Fruit fly (Drosophila melanogaster) whole organism, embryonic: ENCODE data around the gene Cyp4d20.

ENCODE experiments used
- BtbVII ChIP-seq: fragments of 200-800 bp; sonication (Bioruptor generic); optimal IDR thresholded peaks from 3 replicates; lab custom pipeline; 2017; ENCODE audit warnings: missing biosample characterization, mild to moderate bottlenecking, missing genetic modification characterization
- CG10267 ChIP-seq: fragments of 200-800 bp; sonication (Bioruptor generic); optimal IDR thresholded peaks from 2 replicates; lab custom pipeline; 2018; ENCODE audit warnings: missing biosample characterization, mild to moderate bottlenecking, missing genetic modification characterization, moderate library complexity
- CG10979 ChIP-seq: fragments of 200-800 bp; sonication (Bioruptor generic); optimal IDR thresholded peaks from 2 replicates; lab custom pipeline; 2018; ENCODE audit warnings: missing biosample characterization, mild to moderate bottlenecking, missing genetic modification characterization, moderate library complexity
- CG11504 ChIP-seq: fragments of 200-800 bp; sonication (Bioruptor generic); optimal IDR thresholded peaks from 3 replicates; lab custom pipeline; 2019; ENCODE audit warnings: missing biosample characterization, mild to moderate bottlenecking, missing genetic modification characterization, moderate library complexity
- CG12104 ChIP-seq: fragments of 200-800 bp; sonication (Bioruptor generic); optimal IDR thresholded peaks from 3 replicates; lab custom pipeline; 2016; ENCODE audit warnings: missing biosample characterization, missing genetic modification characterization
- CG1233 ChIP-seq: fragments of 200-800 bp; sonication (Bioruptor generic); optimal IDR thresholded peaks from 4 replicates; lab custom pipeline; 2018; ENCODE audit warnings: missing biosample characterization, mild to moderate bottlenecking, missing genetic modification characterization
- CG13775 ChIP-seq: fragments of 200-800 bp; sonication (Bioruptor generic); optimal IDR thresholded peaks from 3 replicates; lab custom pipeline; 2017; ENCODE audit warnings: missing biosample characterization, mild to moderate bottlenecking, missing genetic modification characterization
- CG15601 ChIP-seq: fragments of 200-800 bp; sonication (Bioruptor generic); optimal IDR thresholded peaks from 3 replicates; lab custom pipeline; 2019; ENCODE audit warnings: missing biosample characterization, mild to moderate bottlenecking, missing genetic modification characterization, moderate library complexity
- CG18599 ChIP-seq: fragments of 200-800 bp; sonication (Bioruptor generic); optimal IDR thresholded peaks from 3 replicates; lab custom pipeline; 2017; ENCODE audit warnings: missing biosample characterization, missing genetic modification characterization, mild to moderate bottlenecking, moderate library complexity, missing genetic modification reagents
- CG3847 ChIP-seq: fragments of 200-800 bp; sonication (Bioruptor generic); IDR thresholded peaks from 2 replicates; pipeline ENCODE4 v1.3.6; 2022; ENCODE audit warnings: missing biosample characterization, missing genetic modification characterization
- CG3995 ChIP-seq: fragments of 200-800 bp; sonication (Bioruptor generic); optimal IDR thresholded peaks from 3 replicates; lab custom pipeline; 2016; ENCODE audit warnings: missing biosample characterization, missing genetic modification characterization
- CG5245 ChIP-seq: fragments of 200-800 bp; sonication (Bioruptor generic); optimal IDR thresholded peaks from 3 replicates; lab custom pipeline; 2016; ENCODE audit warnings: missing biosample characterization, missing genetic modification characterization
- CG7271 ChIP-seq: fragments of 200-800 bp; sonication (Bioruptor generic); optimal IDR thresholded peaks from 2 replicates; lab custom pipeline; 2018; ENCODE audit warnings: missing biosample characterization, mild to moderate bottlenecking, missing genetic modification characterization, moderate library complexity
- CG7839 ChIP-seq: fragments of 200-800 bp; sonication (Bioruptor generic); optimal IDR thresholded peaks from 3 replicates; lab custom pipeline; 2018; ENCODE audit warnings: missing biosample characterization, mild to moderate bottlenecking, missing genetic modification characterization, moderate library complexity
- CG9876 ChIP-seq: fragments of 200-800 bp; sonication (Bioruptor generic); optimal IDR thresholded peaks from 2 replicates; lab custom pipeline; 2016; ENCODE audit warnings: missing biosample characterization, missing genetic modification characterization
- Ets97D ChIP-seq: fragments of 200-800 bp; sonication (Bioruptor generic); optimal IDR thresholded peaks from 3 replicates; lab custom pipeline; 2016; ENCODE audit warnings: missing biosample characterization, missing genetic modification characterization
- Hr78 ChIP-seq, 2 experiments: fragments of 200-800 bp in 1 of 2; fragments of >200 bp in 1 of 2; sonication (Bioruptor generic) in 1 of 2; optimal IDR thresholded peaks; 2 replicates each; lab custom pipeline; 2017 to 2019; ENCODE audit warnings: missing biosample characterization in 2 of 2, missing genetic modification characterization in 2 of 2, mild to moderate bottlenecking in 1 of 2, moderate library complexity in 1 of 2
- Hsf ChIP-seq: fragments of 200-800 bp; sonication (Bioruptor generic); optimal IDR thresholded peaks from 3 replicates; lab custom pipeline; 2016; ENCODE audit warnings: missing biosample characterization, missing genetic modification characterization
- MBD-R2 ChIP-seq: fragments of 200-800 bp; sonication (Bioruptor generic); IDR thresholded peaks from 2 replicates; pipeline ENCODE4 v1.3.6; 2022; ENCODE audit warnings: missing biosample characterization, missing genetic modification characterization
- Mrtf ChIP-seq: fragments of 200-800 bp; sonication (Bioruptor generic); IDR thresholded peaks from 3 replicates; pipeline ENCODE4 v1.3.6; 2022; ENCODE audit warnings: missing biosample characterization, missing genetic modification characterization
- Neu2 ChIP-seq: fragments of 200-800 bp; sonication (Bioruptor generic); optimal IDR thresholded peaks from 3 replicates; lab custom pipeline; 2016; ENCODE audit warnings: missing biosample characterization, missing genetic modification characterization, borderline replicate concordance
- Oli ChIP-seq: fragments of 200-800 bp; sonication (Bioruptor generic); optimal IDR thresholded peaks from 2 replicates; lab custom pipeline; 2018; ENCODE audit warnings: missing biosample characterization, mild to moderate bottlenecking, missing genetic modification characterization, moderate library complexity
- Optix ChIP-seq: fragments of 200-800 bp; sonication (Bioruptor generic); IDR thresholded peaks from 3 replicates; pipeline ENCODE4 v1.3.6; 2022; ENCODE audit warnings: missing biosample characterization, missing genetic modification characterization
- Pdp1 ChIP-seq, 2 experiments: fragments of 200-800 bp; sonication (Bioruptor generic); optimal IDR thresholded peaks; 3 replicates each; lab custom pipeline; 2016; ENCODE audit warnings: missing biosample characterization in 2 of 2, missing genetic modification characterization in 2 of 2, mild to moderate bottlenecking in 1 of 2, moderate library complexity in 1 of 2
- Usf ChIP-seq: fragments of 200-800 bp; sonication (Bioruptor generic); optimal IDR thresholded peaks from 2 replicates; lab custom pipeline; 2017; ENCODE audit warnings: missing genotype, missing biosample characterization, missing genetic modification characterization
- ap ChIP-seq: fragments of 200-800 bp; sonication (Bioruptor generic); IDR thresholded peaks from 2 replicates; pipeline ENCODE4 v1.3.6; 2022; ENCODE audit warnings: missing biosample characterization, missing genetic modification characterization
- ato ChIP-seq: fragments of 200-800 bp; sonication (Bioruptor generic); IDR thresholded peaks from 2 replicates; pipeline ENCODE4 v1.3.6; 2022; ENCODE audit warnings: missing biosample characterization, missing genetic modification characterization; ENCODE audit not compliant: partially characterized antibody
- bsh ChIP-seq, 2 experiments: fragments of 200-800 bp; sonication (Bioruptor generic); optimal IDR thresholded peaks; 2 replicates each; lab custom pipeline; 2017 to 2018; ENCODE audit warnings: mild to moderate bottlenecking in 2 of 2, missing biosample characterization in 2 of 2, missing genetic modification characterization in 2 of 2, moderate library complexity in 1 of 2
- cas ChIP-seq: fragments of 200-800 bp; sonication (Bioruptor generic); IDR thresholded peaks from 2 replicates; pipeline ENCODE4 v1.3.6; 2022; ENCODE audit warnings: missing biosample characterization, missing genetic modification characterization
- chif ChIP-seq, 2 experiments: fragments of 200-800 bp; sonication (Bioruptor generic); optimal IDR thresholded peaks; 3 replicates each; lab custom pipeline; 2016; ENCODE audit warnings: missing biosample characterization in 2 of 2, missing genetic modification characterization in 2 of 2
- chinmo ChIP-seq: fragments of 200-800 bp; sonication (Bioruptor generic); IDR thresholded peaks from 4 replicates; pipeline ENCODE4 v1.3.6; 2022; ENCODE audit warnings: missing biosample characterization, missing genetic modification characterization; ENCODE audit not compliant: partially characterized antibody
- ci ChIP-seq: fragments of 200-800 bp; sonication (Bioruptor generic); IDR thresholded peaks from 3 replicates; pipeline ENCODE4 v1.3.6; 2022; ENCODE audit warnings: missing biosample characterization, missing genetic modification characterization
- crol ChIP-seq: fragments of 200-800 bp; sonication (Bioruptor generic); IDR thresholded peaks from 2 replicates; pipeline ENCODE4 v1.3.6; 2022; ENCODE audit warnings: missing biosample characterization, missing genetic modification characterization
- crp ChIP-seq, 2 experiments: fragments of 200-800 bp; sonication (Bioruptor generic); optimal IDR thresholded peaks; 2 replicates in 1 of 2; 3 replicates in 1 of 2; lab custom pipeline; 2017; ENCODE audit warnings: missing biosample characterization in 2 of 2, missing genetic modification characterization in 2 of 2, mild to moderate bottlenecking in 1 of 2, moderate library complexity in 1 of 2
- ftz-f1 ChIP-seq: fragments of 200-800 bp; sonication (Bioruptor generic); optimal IDR thresholded peaks from 2 replicates; lab custom pipeline; 2016; ENCODE audit warnings: missing biosample characterization, missing genetic modification characterization
- fu2 ChIP-seq: fragments of 200-800 bp; sonication (Bioruptor generic); optimal IDR thresholded peaks from 2 replicates; lab custom pipeline; 2016; ENCODE audit warnings: missing biosample characterization, missing genetic modification characterization
- gem ChIP-seq: fragments of 200-800 bp; sonication (Bioruptor generic); optimal IDR thresholded peaks from 2 replicates; lab custom pipeline; 2019; ENCODE audit warnings: missing biosample characterization, mild to moderate bottlenecking, missing genetic modification characterization, moderate library complexity
- gt ChIP-seq: fragments of 200-800 bp; sonication (Bioruptor generic); IDR thresholded peaks from 2 replicates; pipeline ENCODE4 v1.3.6; 2022; ENCODE audit warnings: missing biosample characterization, missing genetic modification characterization
- hth ChIP-seq: fragments of >200 bp; optimal IDR thresholded peaks from 2 replicates; lab custom pipeline; 2017; ENCODE audit warnings: inconsistent platforms
- jigr1 ChIP-seq: fragments of 200-800 bp; sonication (Bioruptor generic); IDR thresholded peaks from 3 replicates; pipeline ENCODE4 v1.3.6; 2022; ENCODE audit warnings: missing biosample characterization, missing genetic modification characterization
- ken ChIP-seq: fragments of 200-800 bp; sonication (Bioruptor generic); IDR thresholded peaks from 3 replicates; pipeline ENCODE4 v1.3.6; 2022; ENCODE audit warnings: missing biosample characterization, missing genetic modification characterization
- lbe ChIP-seq: fragments of 200-800 bp; sonication (Bioruptor generic); optimal IDR thresholded peaks from 2 replicates; lab custom pipeline; 2016; ENCODE audit warnings: missing biosample characterization, mild to moderate bottlenecking, missing genetic modification characterization
- lola ChIP-seq, 3 experiments: fragments of >200 bp in 2 of 3; fragments of 200-800 bp in 1 of 3; sonication (Bioruptor generic) in 1 of 3; optimal IDR thresholded peaks; 2 replicates each; lab custom pipeline; 2017 to 2019; ENCODE audit warnings: missing biosample characterization in 3 of 3, missing genetic modification characterization in 3 of 3, mild to moderate bottlenecking in 1 of 3, moderate library complexity in 1 of 3
- luna ChIP-seq: fragments of 200-800 bp; sonication (Bioruptor generic); optimal IDR thresholded peaks from 2 replicates; lab custom pipeline; 2016; ENCODE audit warnings: missing biosample characterization, missing genetic modification characterization
- nau ChIP-seq: fragments of 200-800 bp; sonication (Bioruptor generic); optimal IDR thresholded peaks from 3 replicates; lab custom pipeline; 2017; ENCODE audit warnings: missing biosample characterization, mild to moderate bottlenecking, missing genetic modification characterization, missing genetic modification reagents
- nmo ChIP-seq: fragments of 200-800 bp; sonication (Bioruptor generic); optimal IDR thresholded peaks from 2 replicates; lab custom pipeline; 2018; ENCODE audit warnings: missing biosample characterization, mild to moderate bottlenecking, missing genetic modification characterization, moderate library complexity
- p53 ChIP-seq: fragments of 200-800 bp; sonication (Bioruptor generic); optimal IDR thresholded peaks from 2 replicates; lab custom pipeline; 2016; ENCODE audit warnings: missing biosample characterization, missing genetic modification characterization
- sens ChIP-seq: fragments of 200-800 bp; sonication (Bioruptor generic); peaks from one replicate; lab custom pipeline; 2016; ENCODE audit warnings: missing biosample characterization, missing genetic modification characterization
- tin ChIP-seq: fragments of 200-800 bp; sonication (Bioruptor generic); optimal IDR thresholded peaks from 3 replicates; lab custom pipeline; 2016; ENCODE audit warnings: missing biosample characterization, missing genetic modification characterization
- unpg ChIP-seq: fragments of 200-800 bp; sonication (Bioruptor generic); optimal IDR thresholded peaks from 3 replicates; lab custom pipeline; 2018; ENCODE audit warnings: missing biosample characterization, mild to moderate bottlenecking, missing genetic modification characterization, moderate library complexity

The Cyp4d20 gene

DNA sequence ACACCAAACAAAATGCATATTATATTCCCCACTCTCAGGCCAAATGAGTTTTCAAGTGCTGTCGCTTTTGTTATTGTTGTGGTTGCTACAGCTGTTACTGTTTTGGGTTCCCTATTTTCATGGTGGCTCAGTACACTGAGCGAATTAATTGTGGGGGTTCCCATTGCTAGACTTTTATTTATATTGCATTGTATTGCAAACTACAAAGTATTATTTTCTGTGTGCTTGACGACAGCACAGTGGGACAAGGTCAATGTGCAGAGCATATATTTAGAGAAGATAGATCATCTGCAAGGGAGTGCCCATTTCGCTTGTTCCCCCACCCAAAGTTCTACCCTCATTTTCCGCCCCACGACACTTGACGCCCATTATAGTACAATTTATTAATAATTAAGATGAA, 8.2 kb upstream of the Cyp4d20 start (continued):
- no peak for TF ChIP-seq Pdp1 (GFP tag; optimal IDR thresholded peaks at IDR 0.05; lab: Kevin White, UChicago)
- TF ChIP-seq Usf (GFP tag; lab: Kevin White, UChicago) = no peak
- peak; percentile 12 for TF ChIP-seq CG5245 (GFP tag; lab: Kevin White, UChicago)
- TF ChIP-seq MBD-R2 (GFP tag; lab: Robert Waterston, UW) = no peak
- TF ChIP-seq CG11504 = peak; percentile 57
- no peak for TF ChIP-seq lola (GFP tag; optimal IDR thresholded peaks at IDR 0.05; lab: Kevin White, UChicago)
- no peak for TF ChIP-seq CG1233 (GFP tag; lab: Kevin White, UChicago)
- TF ChIP-seq cas = no peak
- TF ChIP-seq fu2 (GFP tag; lab: Kevin White, UChicago) = no peak
- TF ChIP-seq CG10267 (tag; lab: Kevin White, UChicago) = no peak
- peak; percentile 40 for TF ChIP-seq tin
- no peak for TF ChIP-seq gt
- TF ChIP-seq CG7271 (tag; lab: Kevin White, UChicago) = no peak
- peak in 1 of 2 experiments; percentile 23 for TF ChIP-seq Hr78 (GFP tag; optimal IDR thresholded peaks at IDR 0.05; lab: Kevin White, UChicago)
- peak; percentile 22 for TF ChIP-seq CG7839 (tag; lab: Kevin White, UChicago)
- TF ChIP-seq BtbVII (GFP tag; lab: Kevin White, UChicago) = no peak
- peak; percentile 24 for TF ChIP-seq nmo (GFP tag; lab: Kevin White, UChicago)
- TF ChIP-seq CG12104 (GFP tag; lab: Kevin White, UChicago) = no peak
- TF ChIP-seq crp (GFP tag; optimal IDR thresholded peaks at IDR 0.05; lab: Kevin White, UChicago) = no peak
- TF ChIP-seq chif (GFP tag; optimal IDR thresholded peaks at IDR 0.05; lab: Kevin White, UChicago) = peak in 1 of 2 experiments; percentile 15
- no peak for TF ChIP-seq lbe (GFP tag; lab: Kevin White, UChicago)
- TF ChIP-seq Hsf = peak; percentile 3
- peak; percentile 24 for TF ChIP-seq Oli (tag; lab: Kevin White, UChicago)
- TF ChIP-seq bsh (GFP tag; optimal IDR thresholded peaks at IDR 0.05; lab: Kevin White, UChicago) = peak in 1 of 2 experiments; percentile 13
- TF ChIP-seq unpg (GFP tag; lab: Kevin White, UChicago) = peak; percentile 3
- TF ChIP-seq hth (lab: Kevin White, UChicago) = no peak
- TF ChIP-seq Neu2 (GFP tag; lab: Kevin White, UChicago) = no peak
- peak; percentile 27 for TF ChIP-seq gem (tag; lab: Kevin White, UChicago)
- peak; percentile 17 for TF ChIP-seq CG18599 (GFP tag; lab: Kevin White, UChicago)
- peak; percentile 8 for TF ChIP-seq nau (GFP tag; lab: Kevin White, UChicago)
- TF ChIP-seq crol (GFP tag; lab: Robert Waterston, UW) = no peak
- TF ChIP-seq ap (GFP tag; lab: Robert Waterston, UW) = no peak
- no peak for TF ChIP-seq luna (GFP tag; lab: Kevin White, UChicago)
- TF ChIP-seq Optix = no peak
- TF ChIP-seq CG9876 (GFP tag; lab: Kevin White, UChicago) = no peak
- no peak for TF ChIP-seq p53 (GFP tag; lab: Kevin White, UChicago)
- TF ChIP-seq Ets97D = peak; percentile 0
- TF ChIP-seq CG3847 = no peak
- no peak for TF ChIP-seq CG15601 (tag; lab: Kevin White, UChicago)
- TF ChIP-seq sens (GFP tag; lab: Kevin White, UChicago) = peak; percentile 39
- TF ChIP-seq CG13775 (GFP tag; lab: Kevin White, UChicago) = no peak
- 0 out of 4 replicates have a peak, but pooled peaks have one; percentile 24 for TF ChIP-seq chinmo (GFP tag; lab: Robert Waterston, UW)
- TF ChIP-seq ken (GFP tag; lab: Robert Waterston, UW) = 0 out of 3 replicates have a peak, but pooled peaks have one; percentile 8
- TF ChIP-seq ato (GFP tag; lab: Robert Waterston, UW) = no peak
- no peak for TF ChIP-seq ftz-f1 (GFP tag; lab: Kevin White, UChicago)
- peak; percentile 41; the same call in 1 of the 3 replicates for TF ChIP-seq ci
- peak; percentile 17 for TF ChIP-seq CG10979 (tag; lab: Kevin White, UChicago)
- no peak for TF ChIP-seq jigr1 (GFP tag; lab: Robert Waterston, UW)
- no peak for TF ChIP-seq CG3995 (GFP tag; lab: Kevin White, UChicago)
- no peak for TF ChIP-seq Mrtf (GFP tag; lab: Robert Waterston, UW)
